Worm (Caenorhabditis elegans) whole organism, L4 larva: ENCODE data around the gene tag-89.

ENCODE experiments used
- D1046.2 ChIP-seq: fragments of 200-800 bp; sonication (Bioruptor generic); IDR thresholded peaks from 2 replicates; pipeline ENCODE4 v1.3.6; 2022; ENCODE audit warnings: missing genetic modification characterization, missing compliant biosample characterization
- F37D6.2 ChIP-seq: sonication (generic microtip); optimal IDR thresholded peaks from 2 replicates; lab custom pipeline; 2016; ENCODE audit warnings: mild to moderate bottlenecking, missing genetic modification characterization, missing compliant biosample characterization
- F44E2.7 ChIP-seq: fragments of 200-800 bp; sonication (Bioruptor generic); IDR thresholded peaks from 2 replicates; pipeline ENCODE4 v2.1.2; 2022; ENCODE audit warnings: missing genetic modification characterization, missing compliant biosample characterization
- R02D3.7 ChIP-seq: fragments of 150-350 bp; sonication (generic microtip); optimal IDR thresholded peaks from 3 replicates; lab custom pipeline; 2014; ENCODE audit warnings: missing biosample characterization, missing genetic modification characterization
- aha-1 ChIP-seq: fragments of 150-350 bp; peaks from one replicate; lab custom pipeline; 2014; ENCODE audit warnings: missing biosample characterization, missing genetic modification characterization
- ama-1 ChIP-seq: fragments of 150-350 bp; optimal IDR thresholded peaks from 2 replicates; lab custom pipeline; 2014; ENCODE audit warnings: inconsistent platforms, mixed read lengths
- ceh-20 ChIP-seq: fragments of 200-800 bp; sonication (Bioruptor generic); IDR thresholded peaks from 2 replicates; pipeline ENCODE4 v1.3.6; 2022; ENCODE audit warnings: missing genetic modification reagents, missing genetic modification characterization, missing compliant biosample characterization
- ceh-28 ChIP-seq: fragments of 150-350 bp; optimal IDR thresholded peaks from 2 replicates; lab custom pipeline; 2014; ENCODE audit warnings: missing biosample characterization, missing genetic modification reagents, missing genetic modification characterization
- ceh-32 ChIP-seq: sonication (generic microtip); optimal IDR thresholded peaks from 2 replicates; lab custom pipeline; 2016; ENCODE audit warnings: mild to moderate bottlenecking, missing genetic modification characterization, missing compliant biosample characterization; ENCODE audit not compliant: poor library complexity
- ceh-44 ChIP-seq: fragments of 200-800 bp; sonication (Bioruptor generic); IDR thresholded peaks from 2 replicates; pipeline ENCODE4 v1.3.6; 2022; ENCODE audit warnings: missing genetic modification reagents, missing genetic modification characterization, missing compliant biosample characterization
- cey-2 ChIP-seq: sonication (generic microtip); optimal IDR thresholded peaks from 3 replicates; lab custom pipeline; 2017; ENCODE audit warnings: missing genetic modification characterization, mild to moderate bottlenecking, missing compliant biosample characterization, antibody characterized with exemption, borderline replicate concordance; ENCODE audit not compliant: insufficient read depth
- ctbp-1 ChIP-seq: fragments of 200-800 bp; sonication (Bioruptor generic); IDR thresholded peaks from 2 replicates; pipeline ENCODE4 v1.3.6; 2022; ENCODE audit warnings: missing genetic modification reagents, missing genetic modification characterization, missing compliant biosample characterization
- daf-19 ChIP-seq: fragments of 200-800 bp; sonication (Bioruptor generic); conservative IDR thresholded peaks from 2 replicates; pipeline ENCODE4 v1.3.6; 2022; ENCODE audit warnings: missing genetic modification characterization, missing compliant biosample characterization
- dmd-8 ChIP-seq: fragments of 200-800 bp; sonication (Bioruptor generic); IDR thresholded peaks from 2 replicates; pipeline ENCODE4 v1.3.6; 2022; ENCODE audit warnings: missing genetic modification characterization, missing compliant biosample characterization
- egl-27 ChIP-seq: sonication (generic microtip); optimal IDR thresholded peaks from 3 replicates; lab custom pipeline; 2017; ENCODE audit warnings: missing biosample characterization, missing genetic modification reagents, missing genetic modification characterization
- egl-43 ChIP-seq: fragments of 200-800 bp; sonication (Bioruptor generic); IDR thresholded peaks from 2 replicates; pipeline ENCODE4 v1.3.6; 2022; ENCODE audit warnings: missing genetic modification reagents, missing genetic modification characterization, missing compliant biosample characterization
- fkh-10 ChIP-seq: fragments of 150-350 bp; optimal IDR thresholded peaks from 2 replicates; lab custom pipeline; 2014; ENCODE audit warnings: missing biosample characterization, missing genetic modification reagents, missing genetic modification characterization
- hif-1 ChIP-seq, 2 experiments: sonication (generic microtip); optimal IDR thresholded peaks; 2 replicates each; lab custom pipeline; 2016 to 2017; ENCODE audit warnings: missing compliant biosample characterization in 2 of 2, missing genetic modification characterization in 2 of 2, missing genetic modification reagents in 2 of 2, missing genotype in 2 of 2, mild to moderate bottlenecking in 1 of 2
- hmg-1.1 ChIP-seq: fragments of 200-800 bp; sonication (Bioruptor generic); IDR thresholded peaks from 2 replicates; pipeline ENCODE4 v1.3.6; 2022; ENCODE audit warnings: missing genetic modification reagents, missing genetic modification characterization, missing compliant biosample characterization
- jun-1 ChIP-seq: fragments of 150-350 bp; optimal IDR thresholded peaks from 2 replicates; lab custom pipeline; 2014; ENCODE audit warnings: missing biosample characterization, missing genetic modification reagents, missing genetic modification characterization
- lin-1 ChIP-seq: fragments of 200-800 bp; sonication (Bioruptor generic); IDR thresholded peaks from 2 replicates; pipeline ENCODE4 v1.3.6; 2022; ENCODE audit warnings: missing genetic modification reagents, missing genetic modification characterization, missing compliant biosample characterization
- lin-15B ChIP-seq: fragments of 150-350 bp; sonication (generic microtip); optimal IDR thresholded peaks from 3 replicates; lab custom pipeline; 2014; ENCODE audit warnings: missing biosample characterization, missing genetic modification characterization
- lin-29 ChIP-seq: fragments of 200-800 bp; sonication (Bioruptor generic); IDR thresholded peaks from 2 replicates; pipeline ENCODE4 v1.3.6; 2022; ENCODE audit warnings: missing genetic modification reagents, missing genetic modification characterization, missing compliant biosample characterization
- lin-38 ChIP-seq: fragments of 200-800 bp; sonication (Bioruptor generic); IDR thresholded peaks from 2 replicates; pipeline ENCODE4 v1.3.6; 2022; ENCODE audit warnings: missing genetic modification reagents, missing genetic modification characterization, missing compliant biosample characterization
- lir-3 ChIP-seq: sonication (generic microtip); optimal IDR thresholded peaks from 2 replicates; lab custom pipeline; 2016; ENCODE audit warnings: mild to moderate bottlenecking, missing genetic modification characterization, missing compliant biosample characterization
- lsy-2 ChIP-seq, 2 experiments: fragments of 150-350 bp in 1 of 2; sonication (generic microtip) in 1 of 2; optimal IDR thresholded peaks; 2 replicates each; lab custom pipeline; 2014 to 2017; ENCODE audit warnings: missing biosample characterization in 2 of 2, missing genetic modification characterization in 2 of 2
- mes-2 ChIP-seq: sonication (generic microtip); optimal IDR thresholded peaks from 2 replicates; lab custom pipeline; 2016; ENCODE audit warnings: missing genotype, mild to moderate bottlenecking, missing genetic modification characterization, missing compliant biosample characterization; ENCODE audit not compliant: poor library complexity, severe bottlenecking
- nhr-10 ChIP-seq: fragments of 150-350 bp; optimal IDR thresholded peaks from 2 replicates; lab custom pipeline; 2014; ENCODE audit warnings: missing biosample characterization, missing genetic modification characterization
- nhr-102 ChIP-seq: sonication (generic microtip); optimal IDR thresholded peaks from 2 replicates; lab custom pipeline; 2016; ENCODE audit warnings: mild to moderate bottlenecking, missing genetic modification characterization, moderate library complexity, missing compliant biosample characterization
- nhr-11 ChIP-seq: fragments of 150-350 bp; optimal IDR thresholded peaks from 2 replicates; lab custom pipeline; 2014; ENCODE audit warnings: missing biosample characterization, missing genetic modification characterization
- nhr-111 ChIP-seq: fragments of 200-800 bp; sonication (Bioruptor generic); optimal IDR thresholded peaks from 2 replicates; lab custom pipeline; 2018; ENCODE audit warnings: mild to moderate bottlenecking, missing genetic modification characterization, missing compliant biosample characterization
- nhr-28 ChIP-seq: fragments of 150-350 bp; optimal IDR thresholded peaks from 2 replicates; lab custom pipeline; 2014; ENCODE audit warnings: missing biosample characterization, missing genetic modification characterization
- nhr-41 ChIP-seq: fragments of 200-800 bp; sonication (Bioruptor generic); IDR thresholded peaks from 2 replicates; pipeline ENCODE4 v1.3.6; 2022; ENCODE audit warnings: missing genetic modification reagents, missing genetic modification characterization, missing compliant biosample characterization
- nhr-42 ChIP-seq: fragments of 200-800 bp; sonication (Bioruptor generic); IDR thresholded peaks from 2 replicates; pipeline ENCODE4 v1.3.6; 2022; ENCODE audit warnings: missing genetic modification characterization, missing compliant biosample characterization
- nhr-48 ChIP-seq: sonication (generic microtip); optimal IDR thresholded peaks from 2 replicates; lab custom pipeline; 2016; ENCODE audit warnings: mild to moderate bottlenecking, missing genetic modification characterization, missing compliant biosample characterization
- nhr-77 ChIP-seq: fragments of 150-350 bp; optimal IDR thresholded peaks from 2 replicates; lab custom pipeline; 2014; ENCODE audit warnings: missing biosample characterization, missing genetic modification characterization
- pha-4 ChIP-seq, 2 experiments: fragments of 150-350 bp in 1 of 2; fragments of 200-800 bp in 1 of 2; sonication (Bioruptor generic) in 1 of 2; IDR thresholded peaks in 1 of 2; optimal IDR thresholded peaks in 1 of 2; 2 replicates each; pipeline versions ENCODE4 v1.3.6 to Lab custom; 2014 to 2022; ENCODE audit warnings: missing genetic modification characterization in 2 of 2, missing genetic modification reagents in 2 of 2, missing biosample characterization in 1 of 2, missing compliant biosample characterization in 1 of 2
- php-3 ChIP-seq: fragments of 200-800 bp; sonication (Bioruptor generic); IDR thresholded peaks from 2 replicates; pipeline ENCODE4 v1.3.6; 2022; ENCODE audit warnings: missing genetic modification reagents, missing genetic modification characterization, missing compliant biosample characterization
- pqm-1 ChIP-seq: sonication (generic microtip); optimal IDR thresholded peaks from 2 replicates; lab custom pipeline; 2017; ENCODE audit warnings: missing biosample characterization, missing genetic modification characterization
- rbr-2 ChIP-seq: sonication (generic microtip); optimal IDR thresholded peaks from 2 replicates; lab custom pipeline; 2016; ENCODE audit warnings: missing genotype, missing genetic modification characterization, missing compliant biosample characterization
- set-16 ChIP-seq: fragments of 200-800 bp; sonication (Bioruptor generic); IDR thresholded peaks from 2 replicates; pipeline ENCODE4 v1.3.6; 2022; ENCODE audit warnings: missing genetic modification reagents, missing genetic modification characterization, missing compliant biosample characterization
- snpc-1.2 ChIP-seq: fragments of 200-800 bp; sonication (Bioruptor generic); IDR thresholded peaks from 2 replicates; pipeline ENCODE4 v1.3.6; 2022; ENCODE audit warnings: missing genetic modification reagents, missing genetic modification characterization, missing compliant biosample characterization
- spr-1 ChIP-seq: sonication (generic microtip); optimal IDR thresholded peaks from 2 replicates; lab custom pipeline; 2016; ENCODE audit warnings: mild to moderate bottlenecking, missing genetic modification characterization, missing compliant biosample characterization
- tra-1 ChIP-seq: fragments of 200-800 bp; sonication (Bioruptor generic); IDR thresholded peaks from 2 replicates; pipeline ENCODE4 v1.3.6; 2022; ENCODE audit warnings: missing genetic modification reagents, missing genetic modification characterization, missing compliant biosample characterization
- unc-62 ChIP-seq, 3 experiments: fragments of 150-350 bp in 1 of 3; sonication (generic microtip); optimal IDR thresholded peaks in 2 of 3; peaks in 1 of 3; 1 replicate in 1 of 3; 2 replicates in 2 of 3; lab custom pipeline; 2014 to 2017; ENCODE audit warnings: missing biosample characterization in 3 of 3, missing genetic modification characterization in 3 of 3, missing genetic modification reagents in 3 of 3, missing genotype in 1 of 3
- vab-7 ChIP-seq: fragments of 200-800 bp; sonication (Bioruptor generic); IDR thresholded peaks from 2 replicates; pipeline ENCODE4 v1.3.6; 2022; ENCODE audit warnings: missing genetic modification reagents, missing genetic modification characterization, missing compliant biosample characterization
- zfp-3 ChIP-seq: fragments of 200-800 bp; sonication (Bioruptor generic); conservative IDR thresholded peaks from 2 replicates; pipeline ENCODE4 v1.3.6; 2022; ENCODE audit warnings: missing genetic modification reagents, missing genetic modification characterization, missing compliant biosample characterization
- zip-2 ChIP-seq: fragments of 150-350 bp; optimal IDR thresholded peaks from 2 replicates; lab custom pipeline; 2014; ENCODE audit warnings: missing biosample characterization, missing genetic modification characterization
- ztf-7 ChIP-seq: fragments of 150-350 bp; optimal IDR thresholded peaks from 2 replicates; lab custom pipeline; 2014; ENCODE audit warnings: missing biosample characterization, missing genetic modification characterization

tag-89 gene

DNA sequence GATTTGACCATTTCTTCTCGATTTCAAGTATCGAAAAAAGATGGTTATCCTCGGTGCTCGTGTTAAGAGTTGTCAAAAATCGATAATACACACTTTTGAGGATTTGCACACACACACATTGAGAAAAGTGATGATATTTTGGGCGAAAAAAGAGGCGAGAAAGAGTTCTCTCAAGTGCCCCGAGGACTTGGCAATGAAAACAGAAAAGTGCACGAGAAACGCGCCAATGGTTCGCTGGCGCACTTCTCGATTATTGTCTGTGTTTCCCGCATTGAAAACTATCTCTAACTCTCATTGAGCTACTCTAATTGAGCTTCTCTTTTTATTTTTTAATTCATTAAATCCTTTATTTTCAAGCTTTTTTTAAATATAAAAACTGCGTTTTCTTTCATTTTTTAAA lies 39.4 kb downstream of the tag-89 start (continued):
- no peak for TF ChIP-seq snpc-1.2 (GFP tag; lab: Robert Waterston, UW)
- TF ChIP-seq lin-15B (tag; lab: Kevin White, UChicago): no peak
- no peak for TF ChIP-seq D1046.2 (GFP tag; lab: Robert Waterston, UW)
- peak; percentile 57; the same call in 1 of the 2 replicates for TF ChIP-seq hmg-1.1 (GFP tag; lab: Robert Waterston, UW)
- peak; percentile 97 for TF ChIP-seq aha-1 (tag; lab: Kevin White, UChicago)
- no peak for TF ChIP-seq jun-1
- TF ChIP-seq egl-43 (GFP tag; lab: Robert Waterston, UW): no peak
- TF ChIP-seq mes-2: no peak
- TF ChIP-seq ceh-32 (tag; lab: Kevin White, UChicago): no peak
- TF ChIP-seq ceh-20 (GFP tag; lab: Robert Waterston, UW): peak; percentile 48; the same call in 1 of the 2 replicates
- no peak for TF ChIP-seq lir-3 (tag; lab: Kevin White, UChicago)
- peak; percentile 10 for TF ChIP-seq F37D6.2 (tag; lab: Kevin White, UChicago)
- TF ChIP-seq lin-29: no peak
- TF ChIP-seq php-3 (GFP tag; lab: Robert Waterston, UW): no peak
- TF ChIP-seq fkh-10 (GFP tag; lab: Kevin White, UChicago): peak; percentile 33
- no peak for TF ChIP-seq nhr-10
- TF ChIP-seq zip-2 (tag; lab: Kevin White, UChicago): no peak
- peak in 1 of 2 experiments; percentile 10 for TF ChIP-seq hif-1 (tag; optimal IDR thresholded peaks at IDR 0.05; lab: Kevin White, UChicago)
- peak; percentile 18 for TF ChIP-seq nhr-28
- TF ChIP-seq ceh-28 (tag; lab: Kevin White, UChicago): peak; percentile 39
- TF ChIP-seq cey-2 (tag; lab: Kevin White, UChicago): no peak
- TF ChIP-seq pha-4 (GFP tag; IDR thresholded peaks at IDR 0.05; lab: Robert Waterston, UW): no peak
- peak; percentile 66 for TF ChIP-seq pha-4 (tag; optimal IDR thresholded peaks at IDR 0.05; lab: Kevin White, UChicago)
- peak; percentile 61 for TF ChIP-seq ctbp-1
- no peak for TF ChIP-seq tra-1 (GFP tag; lab: Robert Waterston, UW)
- TF ChIP-seq dmd-8 (GFP tag; lab: Robert Waterston, UW): no peak
- TF ChIP-seq pqm-1 (tag; lab: Kevin White, UChicago): no peak
- TF ChIP-seq nhr-41 (GFP tag; lab: Robert Waterston, UW): no peak
- no peak for TF ChIP-seq nhr-42 (GFP tag; lab: Robert Waterston, UW)
- no peak; the same call in 1 of the 2 replicates for TF ChIP-seq lin-38 (GFP tag; lab: Robert Waterston, UW)
- no peak for TF ChIP-seq spr-1 (tag; lab: Kevin White, UChicago)
- no peak for TF ChIP-seq zfp-3 (GFP tag; lab: Robert Waterston, UW)
- no peak for TF ChIP-seq ama-1 (lab: Kevin White, UChicago)
- TF ChIP-seq unc-62 (GFP tag; optimal IDR thresholded peaks at IDR 0.05 in 1 of 2; lab: Kevin White, UChicago): peak in 1 of 2 experiments; percentile 21
- TF ChIP-seq unc-62 (tag; optimal IDR thresholded peaks at IDR 0.05; lab: Kevin White, UChicago): no peak
- TF ChIP-seq lsy-2 (tag; optimal IDR thresholded peaks at IDR 0.05; lab: Kevin White, UChicago): peak; percentile 26 to 84
- TF ChIP-seq F44E2.7: no peak
- no peak for TF ChIP-seq ztf-7 (tag; lab: Kevin White, UChicago)
- TF ChIP-seq R02D3.7 (tag; lab: Kevin White, UChicago): no peak

DNA sequence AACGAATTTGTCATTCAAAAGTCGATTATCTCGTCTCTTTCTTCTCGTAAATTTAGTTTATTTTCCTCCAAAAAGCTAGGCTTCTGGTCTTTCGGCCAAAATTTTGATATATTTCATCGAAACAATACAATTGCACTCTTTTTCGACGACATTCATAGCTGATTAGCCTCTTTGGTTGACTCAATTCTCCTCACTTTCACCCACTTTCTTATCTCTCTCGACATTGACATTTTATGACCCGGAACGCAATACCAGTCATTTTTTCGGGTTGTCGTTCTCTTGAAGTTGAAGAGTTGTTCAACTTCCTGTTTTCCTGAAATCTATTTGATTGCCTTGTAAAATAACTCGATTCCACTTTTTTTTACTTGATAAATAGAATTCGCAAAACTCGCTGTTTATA lies 40.2 kb downstream of the tag-89 start:
- TF ChIP-seq nhr-111 (no peak), nhr-102 (tag; lab: Kevin White, UChicago) (no peak), lin-1 (GFP tag; lab: Robert Waterston, UW) (no peak), nhr-11 (tag; lab: Kevin White, UChicago) (no peak), php-3 (GFP tag; lab: Robert Waterston, UW) (0 out of 2 replicates have a peak, but pooled peaks have one; percentile 33), egl-27 (no peak), nhr-28 (peak; percentile 31), ceh-28 (tag; lab: Kevin White, UChicago) (no peak), set-16 (no peak), vab-7 (no peak), ceh-44 (GFP tag; lab: Robert Waterston, UW) (no peak), R02D3.7 (tag; lab: Kevin White, UChicago) (no peak), rbr-2 (tag; lab: Kevin White, UChicago) (no peak), lin-15B (tag; lab: Kevin White, UChicago) (no peak), nhr-48 (tag; lab: Kevin White, UChicago) (no peak), F37D6.2 (tag; lab: Kevin White, UChicago) (no peak), zfp-3 (GFP tag; lab: Robert Waterston, UW) (no peak), D1046.2 (GFP tag; lab: Robert Waterston, UW) (no peak), ctbp-1 (no peak), daf-19 (no peak), nhr-77 (no peak), pqm-1 (tag; lab: Kevin White, UChicago) (peak; percentile 71)
